Worm (Caenorhabditis elegans) whole organism, L4 larva: ENCODE data around the gene aly-2.

ENCODE experiments used
- daf-16 ChIP-seq, 3 experiments: sonication (generic microtip); optimal IDR thresholded peaks; 2 replicates each; lab custom pipeline; 2016 to 2017; ENCODE audit warnings: missing genetic modification characterization in 3 of 3, missing genetic modification reagents in 3 of 3, mild to moderate bottlenecking in 2 of 3, missing compliant biosample characterization in 2 of 3, missing biosample characterization in 1 of 3, moderate library complexity in 1 of 3
- fkh-10 ChIP-seq: fragments of 150-350 bp; optimal IDR thresholded peaks from 2 replicates; lab custom pipeline; 2014; ENCODE audit warnings: missing biosample characterization, missing genetic modification reagents, missing genetic modification characterization
- hlh-30 ChIP-seq: sonication (generic microtip); optimal IDR thresholded peaks from 2 replicates; lab custom pipeline; 2017; ENCODE audit warnings: antibody characterized with exemption, mild to moderate bottlenecking, missing genetic modification characterization, missing compliant biosample characterization; ENCODE audit not compliant: insufficient read depth
- jun-1 ChIP-seq: fragments of 150-350 bp; optimal IDR thresholded peaks from 2 replicates; lab custom pipeline; 2014; ENCODE audit warnings: missing biosample characterization, missing genetic modification reagents, missing genetic modification characterization
- mdt-29 ChIP-seq: fragments of 200-800 bp; sonication (Bioruptor generic); IDR thresholded peaks from 2 replicates; pipeline ENCODE4 v1.3.6; 2022; ENCODE audit warnings: missing genetic modification reagents, missing genetic modification characterization, missing compliant biosample characterization
- mep-1 ChIP-seq: fragments of 150-350 bp; sonication (generic microtip); optimal IDR thresholded peaks from 3 replicates; lab custom pipeline; 2014; ENCODE audit warnings: missing biosample characterization, missing genetic modification characterization
- nhr-237 ChIP-seq: sonication (generic microtip); optimal IDR thresholded peaks from 2 replicates; lab custom pipeline; 2017; ENCODE audit warnings: missing biosample characterization, missing genetic modification characterization
- unc-62 ChIP-seq, 3 experiments: fragments of 150-350 bp in 1 of 3; sonication (generic microtip); optimal IDR thresholded peaks in 2 of 3; peaks in 1 of 3; 1 replicate in 1 of 3; 2 replicates in 2 of 3; lab custom pipeline; 2014 to 2017; ENCODE audit warnings: missing biosample characterization in 3 of 3, missing genetic modification characterization in 3 of 3, missing genetic modification reagents in 3 of 3, missing genotype in 1 of 3
- ztf-11 ChIP-seq: fragments of 150-350 bp; optimal IDR thresholded peaks from 2 replicates; lab custom pipeline; 2014; ENCODE audit warnings: missing biosample characterization, missing genetic modification characterization

- no peak for TF ChIP-seq mdt-29 (GFP tag; lab: Robert Waterston, UW)
- TF ChIP-seq jun-1 (tag; lab: Kevin White, UChicago), result no peak
- TF ChIP-seq unc-62 (GFP tag; optimal IDR thresholded peaks at IDR 0.05 in 1 of 2; lab: Kevin White, UChicago), result no peak
- no peak for TF ChIP-seq unc-62 (tag; optimal IDR thresholded peaks at IDR 0.05; lab: Kevin White, UChicago)
- TF ChIP-seq hlh-30, result peak; percentile 26
- TF ChIP-seq ztf-11, result no peak
- TF ChIP-seq nhr-237, result no peak
- peak; percentile 60 for TF ChIP-seq mep-1 (tag; lab: Kevin White, UChicago)
- TF ChIP-seq daf-16 (GFP tag; optimal IDR thresholded peaks at IDR 0.05; lab: Kevin White, UChicago), result no peak
- peak; percentile 34 for TF ChIP-seq daf-16 (tag; optimal IDR thresholded peaks at IDR 0.05; lab: Kevin White, UChicago)
- TF ChIP-seq fkh-10 (GFP tag; lab: Kevin White, UChicago), result no peak
Measured at ce11 chrIV:9107464-9107863, 39.8 kb upstream of the aly-2 start.
